Fruit fly (Drosophila melanogaster) whole organism, pupa: Measurements from ENCODE around the gene CG13784.

Experiments used
- CG10348 ChIP-seq: fragments of 200-800 bp; sonication (Bioruptor generic); IDR thresholded peaks from 2 replicates; pipeline ENCODE4 v1.3.6; 2022; ENCODE audit warnings: missing biosample characterization, missing genetic modification characterization
- CG12605 ChIP-seq: fragments of 200-800 bp; sonication (Bioruptor generic); IDR thresholded peaks from 2 replicates; pipeline ENCODE4 v1.3.6; 2022; ENCODE audit warnings: missing biosample characterization, missing genetic modification characterization
- CG13204 ChIP-seq: fragments of 200-800 bp; sonication (Bioruptor generic); optimal IDR thresholded peaks from 2 replicates; lab custom pipeline; 2018; ENCODE audit warnings: missing biosample characterization, mild to moderate bottlenecking, missing genetic modification characterization, moderate library complexity
- CG14655 ChIP-seq: fragments of 200-800 bp; sonication (Bioruptor generic); optimal IDR thresholded peaks from 3 replicates; lab custom pipeline; 2017; ENCODE audit warnings: mild to moderate bottlenecking, missing biosample characterization, missing genetic modification reagents, missing genetic modification characterization
- CG15710 ChIP-seq: fragments of 200-800 bp; sonication (Bioruptor generic); optimal IDR thresholded peaks from 2 replicates; lab custom pipeline; 2018; ENCODE audit warnings: missing biosample characterization, mild to moderate bottlenecking, missing genetic modification characterization, moderate library complexity
- CG17806 ChIP-seq: fragments of 200-800 bp; sonication (Bioruptor generic); optimal IDR thresholded peaks from 2 replicates; lab custom pipeline; 2018; ENCODE audit warnings: missing biosample characterization, mild to moderate bottlenecking, missing genetic modification characterization, moderate library complexity
- CG32121 ChIP-seq: fragments of 200-800 bp; sonication (Bioruptor generic); IDR thresholded peaks from 2 replicates; pipeline ENCODE4 v1.3.6; 2022; ENCODE audit warnings: missing biosample characterization, missing genetic modification characterization
- CG34367 ChIP-seq: fragments of 200-800 bp; sonication (Bioruptor generic); optimal IDR thresholded peaks from 2 replicates; lab custom pipeline; 2018; ENCODE audit warnings: missing biosample characterization, mild to moderate bottlenecking, missing genetic modification characterization
- CG4496 ChIP-seq: fragments of 200-800 bp; sonication (Bioruptor generic); IDR thresholded peaks from 3 replicates; pipeline ENCODE4 v1.3.6; 2022; ENCODE audit warnings: missing biosample characterization, missing genetic modification characterization
- CG8159 ChIP-seq: fragments of 200-800 bp; sonication (Bioruptor generic); optimal IDR thresholded peaks from 3 replicates; lab custom pipeline; 2018; ENCODE audit warnings: missing biosample characterization, mild to moderate bottlenecking, missing genetic modification characterization, moderate library complexity
- CG8301 ChIP-seq: fragments of 200-800 bp; sonication (Bioruptor generic); optimal IDR thresholded peaks from 2 replicates; lab custom pipeline; 2018; ENCODE audit warnings: missing biosample characterization, mild to moderate bottlenecking, missing genetic modification characterization
- CG9948 ChIP-seq: fragments of 200-800 bp; sonication (Bioruptor generic); optimal IDR thresholded peaks from 2 replicates; lab custom pipeline; 2018; ENCODE audit warnings: missing biosample characterization, mild to moderate bottlenecking, missing genetic modification characterization, moderate library complexity
- D1 ChIP-seq: fragments of 200-800 bp; sonication (Bioruptor generic); optimal IDR thresholded peaks from 2 replicates; lab custom pipeline; 2018; ENCODE audit warnings: missing biosample characterization, mild to moderate bottlenecking, missing genetic modification characterization, moderate library complexity
- EcR ChIP-seq: fragments of 200-800 bp; sonication (Bioruptor generic); optimal IDR thresholded peaks from 3 replicates; lab custom pipeline; 2019; ENCODE audit warnings: missing biosample characterization, missing genetic modification characterization, mild to moderate bottlenecking, moderate library complexity, missing genetic modification reagents
- Ets98B ChIP-seq: fragments of 200-800 bp; sonication (Bioruptor generic); IDR thresholded peaks from 2 replicates; pipeline ENCODE4 v1.3.6; 2022; ENCODE audit warnings: missing biosample characterization, missing genetic modification characterization
- Pif1A ChIP-seq: fragments of 200-800 bp; sonication (Bioruptor generic); optimal IDR thresholded peaks from 3 replicates; lab custom pipeline; 2016; ENCODE audit warnings: missing biosample characterization, missing genetic modification characterization
- Pif1B ChIP-seq: fragments of 200-800 bp; sonication (Bioruptor generic); optimal IDR thresholded peaks from 3 replicates; lab custom pipeline; 2016; ENCODE audit warnings: missing biosample characterization, missing genetic modification characterization
- Snoo ChIP-seq: fragments of 200-800 bp; sonication (Bioruptor generic); optimal IDR thresholded peaks from 3 replicates; lab custom pipeline; 2017; ENCODE audit warnings: missing biosample characterization, mild to moderate bottlenecking, missing genetic modification characterization, inconsistent platforms
- fd96Ca ChIP-seq: fragments of 200-800 bp; sonication (Bioruptor generic); IDR thresholded peaks from 3 replicates; pipeline ENCODE4 v1.3.6; 2022; ENCODE audit warnings: missing biosample characterization, missing genetic modification characterization
- gl ChIP-seq: fragments of 200-800 bp; sonication (Bioruptor generic); optimal IDR thresholded peaks from 2 replicates; lab custom pipeline; 2018; ENCODE audit warnings: missing biosample characterization, mild to moderate bottlenecking, missing genetic modification characterization
- rn ChIP-seq: fragments of 200-800 bp; sonication (Bioruptor generic); IDR thresholded peaks from 2 replicates; pipeline ENCODE4 v1.3.6; 2022; ENCODE audit warnings: missing biosample characterization, missing genetic modification characterization

Gene CG13784

dm6 chr2L:7194351-7195037 lies 25.3 kb downstream of the CG13784 start, which contains the start of gene CG4497:
CG4497 (minus strand) TSS chr2L:7194588.
- TF ChIP-seq CG34367 (tag; lab: Kevin White, UChicago) (peak; percentile 63), EcR (no peak), D1 (tag; lab: Kevin White, UChicago) (peak; percentile 10), Pif1A (GFP tag; lab: Kevin White, UChicago) (peak; percentile 87), CG32121 (GFP tag; lab: Robert Waterston, UW) (peak; percentile 90), CG13204 (no peak), fd96Ca (GFP tag; lab: Robert Waterston, UW) (peak; percentile 96), CG14655 (peak; percentile 79), Snoo (peak; percentile 65), CG4496 (GFP tag; lab: Robert Waterston, UW) (peak; percentile 97), rn (peak; percentile 79), CG10348 (peak; percentile 70), gl (tag; lab: Kevin White, UChicago) (no peak), CG8159 (tag; lab: Kevin White, UChicago) (peak; percentile 75), CG15710 (tag; lab: Kevin White, UChicago) (peak; percentile 81), CG9948 (tag; lab: Kevin White, UChicago) (peak; percentile 58), CG12605 (GFP tag; lab: Robert Waterston, UW) (no peak), CG17806 (tag; lab: Kevin White, UChicago) (peak; percentile 71), CG8301 (tag; lab: Kevin White, UChicago) (peak; percentile 72), Pif1B (GFP tag; lab: Kevin White, UChicago) (peak; percentile 79), Ets98B (GFP tag; lab: Robert Waterston, UW) (peak; percentile 85)

- peak; percentile 33; the same call in 1 of the 2 replicates for TF ChIP-seq Ets98B (GFP tag; lab: Robert Waterston, UW)
- TF ChIP-seq CG32121 (GFP tag; lab: Robert Waterston, UW) = peak; percentile 40
- no peak for TF ChIP-seq CG8159 (tag; lab: Kevin White, UChicago)
- peak; percentile 33 for TF ChIP-seq CG14655
- no peak for TF ChIP-seq D1 (tag; lab: Kevin White, UChicago)
- no peak for TF ChIP-seq rn
- TF ChIP-seq CG34367 (tag; lab: Kevin White, UChicago) = peak; percentile 46
- TF ChIP-seq CG13204 = peak; percentile 70
- peak; percentile 44 for TF ChIP-seq Pif1A (GFP tag; lab: Kevin White, UChicago)
- no peak for TF ChIP-seq gl (tag; lab: Kevin White, UChicago)
- no peak for TF ChIP-seq Pif1B (GFP tag; lab: Kevin White, UChicago)
- TF ChIP-seq CG9948 (tag; lab: Kevin White, UChicago) = peak; percentile 0
- peak; percentile 56; the same call in 2 of the 3 replicates for TF ChIP-seq fd96Ca (GFP tag; lab: Robert Waterston, UW)
- TF ChIP-seq CG10348 = no peak
- peak; percentile 13 for TF ChIP-seq Snoo
- TF ChIP-seq CG8301 (tag; lab: Kevin White, UChicago) = no peak
- peak; percentile 54 for TF ChIP-seq CG15710 (tag; lab: Kevin White, UChicago)
- TF ChIP-seq CG17806 (tag; lab: Kevin White, UChicago) = no peak
- TF ChIP-seq EcR = peak; percentile 98
- no peak for TF ChIP-seq CG12605 (GFP tag; lab: Robert Waterston, UW)
- TF ChIP-seq CG4496 (GFP tag; lab: Robert Waterston, UW) = peak; percentile 100
Measured at dm6 chr2L:7189674-7190073, 30.2 kb downstream of the CG13784 start, which contains the start of gene CG4496. CG4496 (minus strand) TSS chr2L:7190010.

- peak; percentile 97 for TF ChIP-seq CG13204
- TF ChIP-seq Pif1A (GFP tag; lab: Kevin White, UChicago) = peak; percentile 100
- peak; percentile 99 for TF ChIP-seq CG17806 (tag; lab: Kevin White, UChicago)
- TF ChIP-seq CG4496 (GFP tag; lab: Robert Waterston, UW) = peak; percentile 100
- TF ChIP-seq CG15710 (tag; lab: Kevin White, UChicago) = peak; percentile 100
- peak; percentile 100 for TF ChIP-seq rn
- peak; percentile 100 for TF ChIP-seq CG8159 (tag; lab: Kevin White, UChicago)
- peak; percentile 63 for TF ChIP-seq EcR
- peak; percentile 99 for TF ChIP-seq D1 (tag; lab: Kevin White, UChicago)
- peak; percentile 99 for TF ChIP-seq Ets98B (GFP tag; lab: Robert Waterston, UW)
- TF ChIP-seq Pif1B (GFP tag; lab: Kevin White, UChicago) = peak; percentile 100
- peak; percentile 99 for TF ChIP-seq CG34367 (tag; lab: Kevin White, UChicago)
- TF ChIP-seq CG14655 = peak; percentile 100
- TF ChIP-seq CG12605 (GFP tag; lab: Robert Waterston, UW) = peak; percentile 99
- peak; percentile 100 for TF ChIP-seq Snoo
- peak; percentile 100 for TF ChIP-seq fd96Ca (GFP tag; lab: Robert Waterston, UW)
- TF ChIP-seq gl (tag; lab: Kevin White, UChicago) = peak; percentile 97
- peak; percentile 100 for TF ChIP-seq CG9948 (tag; lab: Kevin White, UChicago)
- TF ChIP-seq CG10348 = peak; percentile 100
- peak; percentile 100 for TF ChIP-seq CG32121 (GFP tag; lab: Robert Waterston, UW)
- peak; percentile 100 for TF ChIP-seq CG8301 (tag; lab: Kevin White, UChicago)
Measured at dm6 chr2L:7188530-7188996, 31.3 kb downstream of the CG13784 start.

- TF ChIP-seq CG14655 (no peak), CG4496 (GFP tag; lab: Robert Waterston, UW) (peak; percentile 100), Ets98B (GFP tag; lab: Robert Waterston, UW) (peak; percentile 3; the same call in 1 of the 2 replicates)
- TF ChIP-seq, all 21 proteins: peak for 2
Measured at dm6 chr2L:7187920-7188529, 31.8 kb downstream of the CG13784 start.
